Worm (Caenorhabditis elegans): ENCODE results near the gene hmg-12.

hmg-12 gene

DNA sequence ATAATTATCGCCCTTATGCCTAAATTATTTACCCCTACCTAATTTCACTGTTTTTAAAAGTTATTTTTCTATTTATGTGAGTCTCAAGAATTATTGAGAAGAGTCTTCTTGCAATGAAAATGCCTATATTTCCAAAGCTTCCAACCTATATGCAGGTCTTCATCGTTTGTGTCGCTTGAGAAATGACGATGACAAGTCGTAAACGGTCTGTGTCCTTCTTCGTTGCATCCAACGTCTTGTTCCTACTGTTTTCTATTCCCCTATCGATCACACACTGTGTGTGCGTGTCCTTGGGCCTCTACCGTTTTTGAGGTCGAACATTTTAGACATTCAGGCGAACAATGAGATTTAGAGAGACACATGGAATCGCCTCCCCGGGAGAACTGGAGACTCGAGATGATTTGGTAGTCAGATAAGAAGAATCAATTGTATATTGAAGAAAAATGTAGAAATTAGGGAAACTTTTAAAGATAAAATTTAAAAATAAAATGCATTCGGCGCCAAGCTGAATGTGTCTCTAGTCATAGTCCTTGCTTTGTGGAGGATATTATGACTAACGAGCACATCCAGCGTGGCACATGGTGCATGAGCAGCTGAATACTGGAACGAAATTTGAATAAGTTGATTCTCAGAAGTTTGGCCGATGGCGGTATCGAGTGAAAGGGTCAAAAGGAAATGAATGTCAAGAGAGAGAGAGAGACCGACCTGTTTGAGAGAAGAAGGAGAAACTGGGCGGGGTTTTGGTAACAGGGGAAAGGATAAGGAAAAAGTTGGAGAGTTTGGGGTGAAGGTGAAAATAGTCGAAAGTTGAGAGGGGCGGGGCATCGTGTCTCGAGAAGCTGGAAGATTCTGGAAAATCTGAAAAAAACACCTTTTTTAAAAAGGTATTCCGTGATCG lies 35.6 kb upstream of the hmg-12 start (continued):
- TF ChIP-seq bed-1 (GFP tag; IDR thresholded peaks at IDR 0.05) (no peak), rcor-1 (GFP tag; IDR thresholded peaks at IDR 0.05) (peak; percentile 74), ccch-3 (GFP tag; optimal IDR thresholded peaks at IDR 0.05) (no peak), D2030.7 (GFP tag; IDR thresholded peaks at IDR 0.05) (peak; percentile 62), madf-6 (GFP tag; IDR thresholded peaks at IDR 0.05) (peak; percentile 85), F33H1.4 (GFP tag; IDR thresholded peaks at IDR 0.05) (peak; percentile 48), unc-62 (GFP tag; optimal IDR thresholded peaks at IDR 0.05) (no peak), ztf-3 (GFP tag; optimal IDR thresholded peaks at IDR 0.05) (no peak), T26A5.8 (tag; optimal IDR thresholded peaks at IDR 0.05) (peak; percentile 75), hmg-20 (GFP tag; IDR thresholded peaks at IDR 0.05) (peak; percentile 18; the same call in 1 of the 2 replicates), ztf-6 (GFP tag; IDR thresholded peaks at IDR 0.05) (no peak), xnd-1 (tag; optimal IDR thresholded peaks at IDR 0.05) (peak; percentile 44), aptf-3 (GFP tag; IDR thresholded peaks at IDR 0.05) (0 out of 2 replicates have a peak, but pooled peaks have one; percentile 86), attf-3 (GFP tag; conservative IDR thresholded peaks at IDR 0.05) (no peak), snpc-1.1 (tag; optimal IDR thresholded peaks at IDR 0.05; ENCODE audit: insufficient read depth) (no peak), nhr-120 (GFP tag; IDR thresholded peaks at IDR 0.05) (no peak; the same call in 1 of the 2 replicates), C17E4.6 (GFP tag; IDR thresholded peaks at IDR 0.05) (peak; percentile 77), K12H6.12 (tag; optimal IDR thresholded peaks at IDR 0.05) (no peak), F57C9.4 (tag; optimal IDR thresholded peaks at IDR 0.05) (no peak), attf-6 (GFP tag; IDR thresholded peaks at IDR 0.05) (peak; percentile 61; the same call in 1 of the 2 replicates), mel-28 (tag; optimal IDR thresholded peaks at IDR 0.05; ENCODE audit: borderline replicate concordance) (no peak)

DNA sequence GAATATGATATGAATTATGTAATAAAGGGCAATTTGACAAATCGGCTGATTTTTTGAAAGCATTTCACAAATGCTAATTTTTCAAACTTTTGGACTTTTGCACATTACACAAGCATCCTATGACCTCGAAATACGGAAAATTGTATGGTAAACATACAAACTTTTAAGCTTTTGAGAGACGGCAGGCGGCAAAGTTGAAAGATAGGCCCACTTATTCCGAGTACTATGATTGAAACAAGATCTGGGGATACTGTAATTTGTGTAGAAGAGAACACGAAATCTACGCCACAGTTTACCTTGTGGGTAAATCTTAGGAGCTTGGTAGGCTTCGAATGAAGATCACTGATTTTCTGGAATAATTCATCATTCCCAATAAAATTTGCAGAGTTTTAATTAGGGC lies 32.7 kb upstream of the hmg-12 start, which contains the start of gene ZK930.6:
Gene ZK930.6, plus strand, starts transcription at position 301 of the 400 bp plus-strand sequence.
- no peak for TF ChIP-seq B0019.2 (GFP tag; conservative IDR thresholded peaks at IDR 0.05)
- no peak for TF ChIP-seq F39B2.1 (GFP tag; IDR thresholded peaks at IDR 0.05)
- no peak for TF ChIP-seq bed-1 (GFP tag; IDR thresholded peaks at IDR 0.05)
- TF ChIP-seq ceh-79 (tag; optimal IDR thresholded peaks at IDR 0.05): no peak
- TF ChIP-seq ZK185.1 (tag; optimal IDR thresholded peaks at IDR 0.05; ENCODE audit: poor library complexity, severe bottlenecking): no peak
- TF ChIP-seq hrde-1 (tag; optimal IDR thresholded peaks at IDR 0.05; ENCODE audit: borderline replicate concordance): no peak
- TF ChIP-seq xnd-1 (tag; optimal IDR thresholded peaks at IDR 0.05): no peak
- no peak for TF ChIP-seq cebp-2 (GFP tag; IDR thresholded peaks at IDR 0.05)
- TF ChIP-seq tbp1 (GFP tag; optimal IDR thresholded peaks at IDR 0.05): no peak
- TF ChIP-seq ceh-27 (GFP tag; optimal IDR thresholded peaks at IDR 0.05): no peak
- TF ChIP-seq zim-3 (tag; optimal IDR thresholded peaks at IDR 0.05): no peak
- TF ChIP-seq K12H6.12 (tag; optimal IDR thresholded peaks at IDR 0.05): no peak
- TF ChIP-seq tlf-1 (GFP tag; optimal IDR thresholded peaks at IDR 0.05): no peak
- TF ChIP-seq pbrm-1 (GFP tag; IDR thresholded peaks at IDR 0.05): no peak
- TF ChIP-seq attf-5 (GFP tag; optimal IDR thresholded peaks at IDR 0.05): no peak
- TF ChIP-seq ekl-4 (GFP tag; IDR thresholded peaks at IDR 0.05): no peak
- no peak for TF ChIP-seq C17E4.6 (GFP tag; IDR thresholded peaks at IDR 0.05)
- TF ChIP-seq hsf-1 (GFP tag; IDR thresholded peaks at IDR 0.05): no peak
- TF ChIP-seq nhr-80 (tag; optimal IDR thresholded peaks at IDR 0.05): no peak

Measured in whole organism, young adult.